Fruit fly (Drosophila melanogaster) whole organism, embryonic: ENCODE results near the gene Antp.

Experiments used
- Adf1 ChIP-seq: fragments of 200-800 bp; sonication (Bioruptor generic); IDR thresholded peaks from 2 replicates; pipeline ENCODE4 v1.3.6; 2022; ENCODE audit warnings: missing biosample characterization, missing genetic modification characterization
- Atf-2 ChIP-seq: fragments of 200-800 bp; sonication (Bioruptor generic); optimal IDR thresholded peaks from 2 replicates; lab custom pipeline; 2016; ENCODE audit warnings: missing biosample characterization, missing genetic modification characterization
- Atf3 ChIP-seq: fragments of 200-800 bp; sonication (Bioruptor generic); optimal IDR thresholded peaks from 3 replicates; lab custom pipeline; 2016; ENCODE audit warnings: missing biosample characterization, missing genetic modification characterization
- Bgb ChIP-seq: fragments of 200-800 bp; sonication (Bioruptor generic); IDR thresholded peaks from 2 replicates; pipeline ENCODE4 v1.3.6; 2022; ENCODE audit warnings: missing biosample characterization, missing genetic modification characterization; ENCODE audit not compliant: partially characterized antibody
- Blimp-1 ChIP-seq: fragments of 200-800 bp; sonication (Bioruptor generic); optimal IDR thresholded peaks from 3 replicates; lab custom pipeline; 2018; ENCODE audit warnings: missing biosample characterization, missing genetic modification characterization, mild to moderate bottlenecking, moderate library complexity, missing genetic modification reagents
- CG10654 ChIP-seq: fragments of 200-800 bp; sonication (Bioruptor generic); optimal IDR thresholded peaks from 2 replicates; lab custom pipeline; 2016; ENCODE audit warnings: missing biosample characterization, missing genetic modification characterization
- CG10959 ChIP-seq: fragments of 200-800 bp; sonication (Bioruptor generic); IDR thresholded peaks from 2 replicates; pipeline ENCODE4 v1.3.6; 2022; ENCODE audit warnings: missing biosample characterization, missing genetic modification characterization
- CG11085 ChIP-seq: fragments of 200-800 bp; sonication (Bioruptor generic); IDR thresholded peaks from 2 replicates; pipeline ENCODE4 v1.3.6; 2022; ENCODE audit warnings: missing biosample characterization, missing genetic modification characterization
- CG15073 ChIP-seq: fragments of 200-800 bp; sonication (Bioruptor generic); optimal IDR thresholded peaks from 2 replicates; lab custom pipeline; 2016; ENCODE audit warnings: missing biosample characterization, missing genetic modification characterization
- CG15696 ChIP-seq: fragments of 200-800 bp; sonication (Bioruptor generic); optimal IDR thresholded peaks from 2 replicates; lab custom pipeline; 2019; ENCODE audit warnings: missing biosample characterization, mild to moderate bottlenecking, missing genetic modification characterization, moderate library complexity
- CG16815 ChIP-seq: fragments of 200-800 bp; sonication (Bioruptor generic); optimal IDR thresholded peaks from 3 replicates; lab custom pipeline; 2017; ENCODE audit warnings: missing biosample characterization, mild to moderate bottlenecking, missing genetic modification characterization
- CG2199 ChIP-seq: fragments of 200-800 bp; sonication (Bioruptor generic); IDR thresholded peaks from 3 replicates; pipeline ENCODE4 v1.3.6; 2022; ENCODE audit warnings: missing biosample characterization, missing genetic modification characterization
- CG2712 ChIP-seq: fragments of 200-800 bp; optimal IDR thresholded peaks from 3 replicates; lab custom pipeline; 2019; ENCODE audit warnings: missing biosample characterization, mild to moderate bottlenecking, missing genetic modification characterization, moderate library complexity
- CG31224 ChIP-seq: fragments of 200-800 bp; sonication (Bioruptor generic); IDR thresholded peaks from 2 replicates; pipeline ENCODE4 v1.3.6; 2022; ENCODE audit warnings: missing biosample characterization, missing genetic modification characterization
- CG3281 ChIP-seq: fragments of 200-800 bp; sonication (Bioruptor generic); optimal IDR thresholded peaks from 3 replicates; lab custom pipeline; 2017; ENCODE audit warnings: missing biosample characterization, mild to moderate bottlenecking, missing genetic modification characterization
- CG3726 ChIP-seq: fragments of 200-800 bp; sonication (Bioruptor generic); IDR thresholded peaks from 3 replicates; pipeline ENCODE4, ENCODE4 v1.3.6; 2022; ENCODE audit warnings: missing biosample characterization, missing genetic modification characterization
- CG6683 ChIP-seq: fragments of 200-800 bp; sonication (Bioruptor generic); optimal IDR thresholded peaks from 2 replicates; lab custom pipeline; 2017; ENCODE audit warnings: missing biosample characterization, mild to moderate bottlenecking, missing genetic modification characterization, missing genetic modification reagents
- CG6813 ChIP-seq: fragments of 200-800 bp; sonication (Bioruptor generic); optimal IDR thresholded peaks from 2 replicates; lab custom pipeline; 2017; ENCODE audit warnings: missing biosample characterization, missing genetic modification characterization, mild to moderate bottlenecking, moderate library complexity, missing genetic modification reagents
- CG7271 ChIP-seq: fragments of 200-800 bp; sonication (Bioruptor generic); optimal IDR thresholded peaks from 2 replicates; lab custom pipeline; 2018; ENCODE audit warnings: missing biosample characterization, mild to moderate bottlenecking, missing genetic modification characterization, moderate library complexity
- CG7839 ChIP-seq: fragments of 200-800 bp; sonication (Bioruptor generic); optimal IDR thresholded peaks from 3 replicates; lab custom pipeline; 2018; ENCODE audit warnings: missing biosample characterization, mild to moderate bottlenecking, missing genetic modification characterization, moderate library complexity
- Hey ChIP-seq: fragments of 200-800 bp; sonication (Bioruptor generic); optimal IDR thresholded peaks from 3 replicates; lab custom pipeline; 2018; ENCODE audit warnings: missing biosample characterization, mild to moderate bottlenecking, missing genetic modification characterization
- Lhr ChIP-seq: fragments of 200-800 bp; sonication (Bioruptor generic); optimal IDR thresholded peaks from 3 replicates; lab custom pipeline; 2017; ENCODE audit warnings: mild to moderate bottlenecking, missing biosample characterization, missing genetic modification reagents, missing genetic modification characterization
- NC2β ChIP-seq: fragments of 200-800 bp; sonication (Bioruptor generic); optimal IDR thresholded peaks from 2 replicates; lab custom pipeline; 2016; ENCODE audit warnings: missing biosample characterization, missing genetic modification characterization
- Poxn ChIP-seq: fragments of 200-800 bp; sonication (Bioruptor generic); IDR thresholded peaks from 2 replicates; pipeline ENCODE4 v1.3.6; 2022; ENCODE audit warnings: missing biosample characterization, missing genetic modification characterization
- Sox102F ChIP-seq: fragments of 200-800 bp; sonication (Bioruptor generic); optimal IDR thresholded peaks from 2 replicates; lab custom pipeline; 2018; ENCODE audit warnings: missing biosample characterization, mild to moderate bottlenecking, missing genetic modification characterization, moderate library complexity
- Vsx1 ChIP-seq: fragments of 200-800 bp; sonication (Bioruptor generic); optimal IDR thresholded peaks from 2 replicates; lab custom pipeline; 2017; ENCODE audit warnings: missing biosample characterization, mild to moderate bottlenecking, missing genetic modification characterization, missing genetic modification reagents
- ara ChIP-seq: fragments of 200-800 bp; sonication (Bioruptor generic); IDR thresholded peaks from 2 replicates; pipeline ENCODE4 v1.3.6; 2022; ENCODE audit warnings: missing biosample characterization, missing genetic modification characterization
- bigmax ChIP-seq: fragments of 200-800 bp; sonication (Bioruptor generic); optimal IDR thresholded peaks from 2 replicates; lab custom pipeline; 2018; ENCODE audit warnings: missing biosample characterization, mild to moderate bottlenecking, missing genetic modification characterization
- corto ChIP-seq: fragments of 200-800 bp; sonication (Bioruptor generic); optimal IDR thresholded peaks from 2 replicates; lab custom pipeline; 2016; ENCODE audit warnings: missing biosample characterization, mild to moderate bottlenecking, missing genetic modification characterization, moderate library complexity
- crc ChIP-seq: fragments of 200-800 bp; sonication (Bioruptor generic); optimal IDR thresholded peaks from 2 replicates; lab custom pipeline; 2016; ENCODE audit warnings: missing biosample characterization, missing genetic modification characterization
- croc ChIP-seq: fragments of 200-800 bp; sonication (Bioruptor generic); conservative IDR thresholded peaks from 3 replicates; pipeline ENCODE4 v1.3.6; 2022; ENCODE audit warnings: missing biosample characterization, missing genetic modification characterization
- emc ChIP-seq: fragments of 200-800 bp; sonication (Bioruptor generic); optimal IDR thresholded peaks from 2 replicates; lab custom pipeline; 2016; ENCODE audit warnings: missing biosample characterization, missing genetic modification characterization
- en ChIP-seq: fragments of 200-800 bp; sonication (Bioruptor generic); optimal IDR thresholded peaks from 2 replicates; lab custom pipeline; 2016; ENCODE audit warnings: missing biosample characterization, missing genetic modification characterization
- gcm2 ChIP-seq: fragments of 200-800 bp; sonication (Bioruptor generic); optimal IDR thresholded peaks from 2 replicates; lab custom pipeline; 2016; ENCODE audit warnings: missing biosample characterization, missing genetic modification characterization
- gem ChIP-seq: fragments of 200-800 bp; sonication (Bioruptor generic); optimal IDR thresholded peaks from 2 replicates; lab custom pipeline; 2019; ENCODE audit warnings: missing biosample characterization, mild to moderate bottlenecking, missing genetic modification characterization, moderate library complexity
- grau ChIP-seq: fragments of 200-800 bp; optimal IDR thresholded peaks from 3 replicates; lab custom pipeline; 2019; ENCODE audit warnings: missing biosample characterization, mild to moderate bottlenecking, missing genetic modification characterization, moderate library complexity
- gt ChIP-seq: fragments of 200-800 bp; sonication (Bioruptor generic); IDR thresholded peaks from 2 replicates; pipeline ENCODE4 v1.3.6; 2022; ENCODE audit warnings: missing biosample characterization, missing genetic modification characterization
- ham ChIP-seq: fragments of 200-800 bp; sonication (Bioruptor generic); IDR thresholded peaks from 2 replicates; pipeline ENCODE4 v1.3.6; 2022; ENCODE audit warnings: missing biosample characterization, missing genetic modification characterization
- hth ChIP-seq: fragments of >200 bp; optimal IDR thresholded peaks from 2 replicates; lab custom pipeline; 2017; ENCODE audit warnings: inconsistent platforms
- knrl ChIP-seq: fragments of 200-800 bp; sonication (Bioruptor generic); IDR thresholded peaks from 3 replicates; pipeline ENCODE4 v1.3.6; 2022; ENCODE audit warnings: missing biosample characterization, missing genetic modification characterization; ENCODE audit not compliant: partially characterized antibody
- nerfin-2 ChIP-seq: fragments of 200-800 bp; sonication (Bioruptor generic); IDR thresholded peaks from 2 replicates; pipeline ENCODE4 v1.3.6; 2022; ENCODE audit warnings: missing biosample characterization, missing genetic modification characterization; ENCODE audit not compliant: partially characterized antibody
- nom ChIP-seq: fragments of 200-800 bp; sonication (Bioruptor generic); optimal IDR thresholded peaks from 2 replicates; lab custom pipeline; 2017; ENCODE audit warnings: missing biosample characterization, missing genetic modification characterization, mild to moderate bottlenecking, moderate library complexity, missing genetic modification reagents
- org-1 ChIP-seq: fragments of 200-800 bp; sonication (Bioruptor generic); optimal IDR thresholded peaks from 2 replicates; lab custom pipeline; 2017; ENCODE audit warnings: missing biosample characterization, missing genetic modification characterization
- p53 ChIP-seq: fragments of 200-800 bp; sonication (Bioruptor generic); optimal IDR thresholded peaks from 2 replicates; lab custom pipeline; 2016; ENCODE audit warnings: missing biosample characterization, missing genetic modification characterization
- tap ChIP-seq: fragments of 200-800 bp; optimal IDR thresholded peaks from 3 replicates; lab custom pipeline; 2019; ENCODE audit warnings: missing biosample characterization, mild to moderate bottlenecking, missing genetic modification characterization, moderate library complexity
- tna ChIP-seq: fragments of 200-800 bp; sonication (Bioruptor generic); IDR thresholded peaks from 2 replicates; pipeline ENCODE4 v1.3.6; 2022; ENCODE audit warnings: missing biosample characterization, missing genetic modification characterization; ENCODE audit not compliant: partially characterized antibody
- trh ChIP-seq: fragments of 200-800 bp; sonication (Bioruptor generic); optimal IDR thresholded peaks from 2 replicates; lab custom pipeline; 2016; ENCODE audit warnings: missing biosample characterization, missing genetic modification characterization
- ttk ChIP-seq: fragments of 200-800 bp; sonication (Bioruptor generic); IDR thresholded peaks from 2 replicates; pipeline ENCODE4 v2.1.2; 2022; ENCODE audit warnings: missing biosample characterization, missing genetic modification characterization
- zen2 ChIP-seq: fragments of 200-800 bp; sonication (Bioruptor generic); IDR thresholded peaks from 3 replicates; pipeline ENCODE4 v1.3.6; 2022; ENCODE audit warnings: missing biosample characterization, missing genetic modification characterization; ENCODE audit not compliant: partially characterized antibody

The Antp gene

dm6 chr3R:6881264-6882014 is 117.6 kb downstream of the Antp start (continued):
- TF ChIP-seq CG2199 (GFP tag; lab: Robert Waterston, UW) (no peak), knrl (GFP tag; lab: Robert Waterston, UW) (no peak), Poxn (GFP tag; lab: Robert Waterston, UW) (no peak), CG15073 (GFP tag; lab: Kevin White, UChicago) (peak; percentile 54), CG10959 (GFP tag; lab: Robert Waterston, UW) (peak; percentile 70), CG6683 (no peak), CG3726 (GFP tag; lab: Robert Waterston, UW) (no peak), Vsx1 (GFP tag; lab: Kevin White, UChicago) (no peak), ara (GFP tag; lab: Robert Waterston, UW) (peak; percentile 78), nerfin-2 (GFP tag; lab: Robert Waterston, UW) (no peak), Adf1 (GFP tag; lab: Robert Waterston, UW) (no peak), gem (tag; lab: Kevin White, UChicago) (peak; percentile 87), CG16815 (peak; percentile 63), CG7271 (tag; lab: Kevin White, UChicago) (peak; percentile 81), gcm2 (GFP tag; lab: Kevin White, UChicago) (no peak), en (GFP tag; lab: Kevin White, UChicago) (peak; percentile 27), corto (no peak), CG15696 (tag; lab: Kevin White, UChicago) (peak; percentile 87), tap (tag; lab: Kevin White, UChicago) (peak; percentile 68), zen2 (GFP tag; lab: Robert Waterston, UW) (no peak), hth (no peak), CG10654 (peak; percentile 63), CG6813 (GFP tag; lab: Kevin White, UChicago) (peak; percentile 49), CG7839 (tag; lab: Kevin White, UChicago) (peak; percentile 74), Bgb (GFP tag; lab: Robert Waterston, UW) (no peak), org-1 (peak; percentile 51), Atf-2 (GFP tag; lab: Kevin White, UChicago) (peak; percentile 52), Atf3 (GFP tag; lab: Kevin White, UChicago) (peak; percentile 57), Hey (tag; lab: Kevin White, UChicago) (no peak), p53 (no peak), trh (GFP tag; lab: Kevin White, UChicago) (no peak), Lhr (peak; percentile 46), bigmax (GFP tag; lab: Kevin White, UChicago) (no peak), ttk (GFP tag; lab: Robert Waterston, UW) (peak; percentile 70; the same call in 1 of the 2 replicates), Blimp-1 (GFP tag; lab: Kevin White, UChicago) (peak; percentile 75), CG31224 (GFP tag; lab: Robert Waterston, UW) (no peak), ham (GFP tag; lab: Robert Waterston, UW) (no peak), grau (tag; lab: Kevin White, UChicago) (no peak), CG11085 (GFP tag; lab: Robert Waterston, UW) (no peak), CG3281 (no peak), Sox102F (GFP tag; lab: Kevin White, UChicago) (peak; percentile 76), emc (GFP tag; lab: Kevin White, UChicago) (no peak), nom (no peak), CG2712 (tag; lab: Kevin White, UChicago) (peak; percentile 88), crc (GFP tag; lab: Kevin White, UChicago) (no peak), tna (GFP tag; lab: Robert Waterston, UW) (no peak), gt (GFP tag; lab: Robert Waterston, UW) (peak; percentile 27; the same call in 1 of the 2 replicates), croc (GFP tag; lab: Robert Waterston, UW) (peak; percentile 73; the same call in 2 of the 3 replicates), NC2β (peak; percentile 58)
